Worm (Caenorhabditis elegans): ENCODE data around the gene sul-3.

The sul-3 gene

DNA sequence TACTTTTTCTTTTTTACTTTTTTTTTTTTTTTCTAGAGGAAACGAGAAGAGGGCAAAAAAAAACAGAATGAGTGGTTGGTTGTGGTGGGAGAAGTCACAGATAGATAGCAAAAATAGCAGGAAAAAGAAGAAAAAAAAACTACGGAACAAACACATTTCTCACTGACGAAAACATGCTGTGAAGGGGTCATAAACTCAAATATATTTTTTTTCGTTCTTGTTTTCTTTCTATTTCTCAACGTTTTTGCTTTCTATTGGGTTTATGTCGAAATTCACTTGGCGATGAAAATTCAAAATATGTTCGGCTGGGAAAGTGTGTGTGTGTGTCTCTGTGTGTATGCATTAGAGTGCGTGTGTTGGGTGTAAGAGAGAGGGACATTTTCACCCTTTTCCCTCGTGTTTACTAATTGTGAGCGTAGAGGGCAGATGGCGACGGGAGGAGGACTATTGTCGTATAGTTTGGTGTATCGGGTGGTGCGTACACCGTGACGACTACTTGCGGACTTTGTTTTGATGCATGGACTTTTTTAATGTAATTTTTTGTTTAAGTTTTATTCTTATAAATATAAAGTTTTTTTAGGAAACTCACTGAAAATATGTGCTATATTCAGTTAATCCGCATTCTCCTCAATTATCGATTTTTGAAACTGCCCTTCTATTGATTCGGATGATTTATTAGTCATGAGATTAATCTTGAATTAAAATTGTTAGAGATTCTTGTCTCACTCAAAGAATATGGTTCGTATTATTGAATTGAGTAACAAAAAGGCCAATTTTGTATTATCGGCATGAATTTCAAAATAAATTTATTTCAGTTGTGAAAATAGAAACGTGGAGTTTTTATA is 24.4 kb downstream of the sul-3 start:
- TF ChIP-seq nfya-1 (tag; optimal IDR thresholded peaks at IDR 0.05; ENCODE audit: insufficient read depth) (peak; percentile 68), unc-62 (GFP tag; optimal IDR thresholded peaks at IDR 0.05) (no peak), elt-2 (tag; optimal IDR thresholded peaks at IDR 0.05) (peak; percentile 41), tbx-2 (tag; optimal IDR thresholded peaks at IDR 0.05) (no peak), nhr-12 (tag; optimal IDR thresholded peaks at IDR 0.05) (no peak), lin-39 (tag; optimal IDR thresholded peaks at IDR 0.05) (peak; percentile 65), nhr-76 (tag; optimal IDR thresholded peaks at IDR 0.05) (no peak), egl-5 (tag; optimal IDR thresholded peaks at IDR 0.05) (peak; percentile 19), eor-1 (tag; optimal IDR thresholded peaks at IDR 0.05) (no peak), ama-1 (optimal IDR thresholded peaks at IDR 0.05) (no peak), mml-1 (tag; optimal IDR thresholded peaks at IDR 0.05) (no peak), snpc-4 (tag; optimal IDR thresholded peaks at IDR 0.05) (peak; percentile 27), ceh-9 (tag; optimal IDR thresholded peaks at IDR 0.05) (no peak), nhr-25 (tag; optimal IDR thresholded peaks at IDR 0.05) (peak; percentile 58), fkh-10 (GFP tag; optimal IDR thresholded peaks at IDR 0.05) (no peak), aly-2 (tag; optimal IDR thresholded peaks at IDR 0.05) (no peak), sea-2 (GFP tag; optimal IDR thresholded peaks at IDR 0.05) (peak; percentile 38), nhr-11 (tag; optimal IDR thresholded peaks at IDR 0.05) (no peak), mdl-1 (tag; optimal IDR thresholded peaks at IDR 0.05) (no peak), lsy-12 (tag; optimal IDR thresholded peaks at IDR 0.05) (no peak), ZK546.5 (tag; optimal IDR thresholded peaks at IDR 0.05) (no peak), zag-1 (tag; optimal IDR thresholded peaks at IDR 0.05) (no peak), pqm-1 (tag; optimal IDR thresholded peaks at IDR 0.05) (peak; percentile 24), lin-15B (tag; optimal IDR thresholded peaks at IDR 0.05) (peak; percentile 37), nhr-28 (tag; optimal IDR thresholded peaks at IDR 0.05) (no peak), nhr-237 (tag; optimal IDR thresholded peaks at IDR 0.05) (no peak), egl-27 (tag; optimal IDR thresholded peaks at IDR 0.05) (no peak), elt-3 (tag; optimal IDR thresholded peaks at IDR 0.05) (no peak), nhr-23 (tag; optimal IDR thresholded peaks at IDR 0.05) (no peak), ceh-82 (tag; optimal IDR thresholded peaks at IDR 0.05) (no peak), daf-12 (tag; optimal IDR thresholded peaks at IDR 0.05) (no peak), ztf-4 (tag; optimal IDR thresholded peaks at IDR 0.05) (no peak), fos-1 (tag; optimal IDR thresholded peaks at IDR 0.05) (no peak), jun-1 (tag; optimal IDR thresholded peaks at IDR 0.05) (no peak), elt-1 (tag; optimal IDR thresholded peaks at IDR 0.05) (no peak), R02D3.7 (tag; optimal IDR thresholded peaks at IDR 0.05) (no peak), hmg-11 (tag; optimal IDR thresholded peaks at IDR 0.05) (peak; percentile 84), pha-4 (tag; optimal IDR thresholded peaks at IDR 0.05) (peak; percentile 80), unc-39 (tag; optimal IDR thresholded peaks at IDR 0.05) (no peak), ceh-28 (tag; optimal IDR thresholded peaks at IDR 0.05) (peak; percentile 56), skn-1 (tag; optimal IDR thresholded peaks at IDR 0.05) (no peak)

DNA sequence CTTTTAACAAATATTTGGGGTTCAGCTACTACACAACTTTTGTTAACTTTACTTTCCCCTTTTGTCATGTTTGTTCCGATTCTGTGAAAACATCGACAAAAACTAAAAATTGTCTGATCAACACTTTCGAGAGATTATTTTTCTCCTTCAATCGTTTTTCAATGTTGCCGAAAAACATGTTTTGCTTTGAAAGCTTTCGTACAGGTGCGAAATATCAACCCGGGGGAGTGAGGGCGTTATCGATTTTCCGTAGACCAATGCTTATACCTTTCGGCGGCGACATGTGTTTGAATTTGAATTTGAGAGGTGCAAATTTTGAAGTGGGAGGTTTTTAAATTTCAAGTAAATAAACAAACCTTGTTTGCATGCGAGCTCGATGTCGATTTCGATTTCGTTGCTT is 25.6 kb downstream of the sul-3 start:
- TF ChIP-seq ceh-28 (tag; optimal IDR thresholded peaks at IDR 0.05), result peak; percentile 66
- no peak for TF ChIP-seq elt-2 (tag; optimal IDR thresholded peaks at IDR 0.05)
- no peak for TF ChIP-seq fos-1 (tag; optimal IDR thresholded peaks at IDR 0.05)
- no peak for TF ChIP-seq eor-1 (tag; optimal IDR thresholded peaks at IDR 0.05)
- TF ChIP-seq pha-4 (tag; optimal IDR thresholded peaks at IDR 0.05), result peak; percentile 17
- no peak for TF ChIP-seq aly-2 (tag; optimal IDR thresholded peaks at IDR 0.05)
- no peak for TF ChIP-seq snpc-4 (tag; optimal IDR thresholded peaks at IDR 0.05)
- TF ChIP-seq ceh-82 (tag; optimal IDR thresholded peaks at IDR 0.05), result no peak
- TF ChIP-seq elt-3 (tag; optimal IDR thresholded peaks at IDR 0.05), result no peak
- no peak for TF ChIP-seq unc-62 (GFP tag; optimal IDR thresholded peaks at IDR 0.05)
- peak; percentile 29 for TF ChIP-seq ama-1 (optimal IDR thresholded peaks at IDR 0.05)
- TF ChIP-seq nhr-11 (tag; optimal IDR thresholded peaks at IDR 0.05), result no peak
- TF ChIP-seq lin-39 (tag; optimal IDR thresholded peaks at IDR 0.05), result no peak
- TF ChIP-seq nfya-1 (tag; optimal IDR thresholded peaks at IDR 0.05; ENCODE audit: insufficient read depth), result no peak

All from whole organism, L3 larva.